Worm (Caenorhabditis elegans): ENCODE data around the gene dmd-7.

dmd-7 gene

DNA sequence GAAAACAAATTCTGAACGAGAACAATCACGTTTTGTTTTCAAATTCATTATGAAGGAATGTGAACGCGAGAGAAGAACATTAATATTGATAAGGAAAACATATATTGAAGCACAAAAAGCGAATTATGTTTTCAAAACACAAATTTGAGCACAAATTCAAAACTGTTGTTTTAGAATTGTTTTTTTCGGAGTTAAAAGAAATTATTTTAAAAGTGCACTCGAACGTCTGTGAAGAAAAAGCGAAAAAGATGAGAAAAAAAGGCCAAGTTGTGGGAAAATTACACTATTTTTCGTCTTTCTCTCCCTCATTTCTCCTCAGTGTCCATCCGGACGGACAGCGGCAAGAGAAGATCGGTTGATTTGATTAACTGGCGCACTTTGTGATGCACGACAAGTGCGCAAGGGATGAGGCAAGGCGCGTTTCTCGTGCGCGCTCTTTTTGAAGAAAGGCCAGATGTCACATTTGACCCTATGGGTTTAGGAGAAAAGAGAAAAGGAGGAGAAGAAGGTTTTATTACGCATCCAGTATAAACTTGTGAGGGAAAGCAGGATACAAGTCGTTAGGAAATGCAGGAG is 20.6 kb downstream of the dmd-7 start, which contains the start of gene mrck-1 (continued):
- no peak for TF ChIP-seq daf-19 (GFP tag; conservative IDR thresholded peaks at IDR 0.05)
- TF ChIP-seq unc-130 (GFP tag; optimal IDR thresholded peaks at IDR 0.05) = no peak
- peak; percentile 93 for TF ChIP-seq nhr-11 (tag; optimal IDR thresholded peaks at IDR 0.05)
- peak; percentile 72; the same call in 1 of the 2 replicates for TF ChIP-seq madf-9 (GFP tag; conservative IDR thresholded peaks at IDR 0.05)
- TF ChIP-seq nhr-77 (tag; optimal IDR thresholded peaks at IDR 0.05) = peak; percentile 58
- TF ChIP-seq spr-3 (GFP tag; optimal IDR thresholded peaks at IDR 0.05) = peak; percentile 64
- peak; percentile 84 for TF ChIP-seq arid-1 (GFP tag; conservative IDR thresholded peaks at IDR 0.05)
- TF ChIP-seq aha-1 (tag) = peak; percentile 99
- no peak for TF ChIP-seq lin-39 (tag; optimal IDR thresholded peaks at IDR 0.05)
- peak; percentile 83 for TF ChIP-seq T26A8.4 (GFP tag; IDR thresholded peaks at IDR 0.05)
- TF ChIP-seq snpc-1.2 (GFP tag; IDR thresholded peaks at IDR 0.05) = 0 out of 2 replicates have a peak, but pooled peaks have one; percentile 27
- TF ChIP-seq dpl-1 (GFP tag; optimal IDR thresholded peaks at IDR 0.05) = peak; percentile 81
- TF ChIP-seq ctbp-1 (GFP tag; IDR thresholded peaks at IDR 0.05) = peak; percentile 97
- TF ChIP-seq lin-1 (GFP tag; IDR thresholded peaks at IDR 0.05) = 0 out of 2 replicates have a peak, but pooled peaks have one; percentile 28
- peak; percentile 72 to 92 for TF ChIP-seq lsy-2 (tag; optimal IDR thresholded peaks at IDR 0.05)
- peak; percentile 11; the same call in 1 of the 2 replicates for TF ChIP-seq php-3 (GFP tag; IDR thresholded peaks at IDR 0.05)
- no peak for TF ChIP-seq daf-8 (GFP tag; IDR thresholded peaks at IDR 0.05)
- TF ChIP-seq F37D6.2 (tag; optimal IDR thresholded peaks at IDR 0.05) = peak; percentile 92
- no peak for TF ChIP-seq R02D3.7 (tag; optimal IDR thresholded peaks at IDR 0.05)
- no peak for TF ChIP-seq nhr-237 (tag; optimal IDR thresholded peaks at IDR 0.05)
- peak; percentile 72 for TF ChIP-seq nhr-28 (tag; optimal IDR thresholded peaks at IDR 0.05)
- no peak for TF ChIP-seq Y105C5A.15 (GFP tag; IDR thresholded peaks at IDR 0.05)
- peak; percentile 22 to 77 for TF ChIP-seq daf-16 (GFP tag; optimal IDR thresholded peaks at IDR 0.05)
- TF ChIP-seq daf-16 (tag; optimal IDR thresholded peaks at IDR 0.05) = no peak
- TF ChIP-seq snpc-4 (tag; optimal IDR thresholded peaks at IDR 0.05) = no peak
- TF ChIP-seq zip-11 (GFP tag; IDR thresholded peaks at IDR 0.05) = no peak
- TF ChIP-seq mes-2 (tag; optimal IDR thresholded peaks at IDR 0.05; ENCODE audit: poor library complexity, severe bottlenecking) = peak; percentile 92
- TF ChIP-seq unc-39 (tag; optimal IDR thresholded peaks at IDR 0.05) = no peak
- TF ChIP-seq mdl-1 (tag; optimal IDR thresholded peaks at IDR 0.05) = peak in 1 of 2 experiments; percentile 70
- TF ChIP-seq ztf-7 (tag; optimal IDR thresholded peaks at IDR 0.05) = peak; percentile 45
- peak; percentile 9 for TF ChIP-seq zip-2 (tag; optimal IDR thresholded peaks at IDR 0.05)
- TF ChIP-seq nhr-41 (GFP tag; IDR thresholded peaks at IDR 0.05) = peak; percentile 55; the same call in 1 of the 2 replicates
- TF ChIP-seq hmg-1.1 (GFP tag; IDR thresholded peaks at IDR 0.05) = peak; percentile 90
- TF ChIP-seq mxl-2 (GFP tag; conservative IDR thresholded peaks at IDR 0.05) = no peak
- no peak for TF ChIP-seq ceh-44 (GFP tag; IDR thresholded peaks at IDR 0.05)
- peak; percentile 81 for TF ChIP-seq egl-43 (GFP tag; IDR thresholded peaks at IDR 0.05)
- peak; percentile 81 for TF ChIP-seq spr-1 (tag; optimal IDR thresholded peaks at IDR 0.05)
- peak; percentile 45 for TF ChIP-seq ama-1 (optimal IDR thresholded peaks at IDR 0.05)
- TF ChIP-seq nhr-102 (tag; optimal IDR thresholded peaks at IDR 0.05) = peak; percentile 86
- no peak for TF ChIP-seq zfp-2 (tag; optimal IDR thresholded peaks at IDR 0.05)
- TF ChIP-seq lin-15B (tag; optimal IDR thresholded peaks at IDR 0.05) = no peak
- TF ChIP-seq duxl-1 (tag; optimal IDR thresholded peaks at IDR 0.05; ENCODE audit: poor library complexity) = peak; percentile 58
- peak; percentile 76; the same call in 1 of the 2 replicates for TF ChIP-seq nhr-42 (GFP tag; IDR thresholded peaks at IDR 0.05)
- peak; percentile 94 for TF ChIP-seq fkh-10 (GFP tag; optimal IDR thresholded peaks at IDR 0.05)
- TF ChIP-seq D1046.2 (GFP tag; IDR thresholded peaks at IDR 0.05) = no peak
- TF ChIP-seq lin-38 (GFP tag; IDR thresholded peaks at IDR 0.05) = peak; percentile 81
